Worm (Caenorhabditis elegans) whole organism, mixed stage, embryonic: ENCODE measurements around the gene M106.7.

Experiments used
- bed-3 ChIP-seq: fragments of 200-800 bp; sonication (Bioruptor generic); optimal IDR thresholded peaks from 3 replicates; lab custom pipeline; 2018; ENCODE audit warnings: mild to moderate bottlenecking, missing genetic modification characterization, moderate library complexity, missing compliant biosample characterization
- ceh-43 ChIP-seq: fragments of 200-800 bp; sonication (Bioruptor generic); optimal IDR thresholded peaks from 2 replicates; lab custom pipeline; 2018; ENCODE audit warnings: mild to moderate bottlenecking, missing genetic modification characterization, moderate library complexity, missing compliant biosample characterization
- nhr-12 ChIP-seq: fragments of 150-350 bp; optimal IDR thresholded peaks from 2 replicates; lab custom pipeline; 2014; ENCODE audit warnings: missing biosample characterization, missing genetic modification characterization
- nhr-76 ChIP-seq: sonication (generic microtip); optimal IDR thresholded peaks from 2 replicates; lab custom pipeline; 2017; ENCODE audit warnings: missing biosample characterization, missing genetic modification characterization
- snpc-4 ChIP-seq: fragments of 150-350 bp; optimal IDR thresholded peaks from 2 replicates; lab custom pipeline; 2014; ENCODE audit warnings: missing biosample characterization, missing genetic modification characterization
- unc-39 ChIP-seq: fragments of 150-350 bp; optimal IDR thresholded peaks from 2 replicates; lab custom pipeline; 2014; ENCODE audit warnings: missing biosample characterization, missing genetic modification characterization
- unc-62 ChIP-seq: fragments of 150-350 bp; optimal IDR thresholded peaks from 2 replicates; lab custom pipeline; 2014; ENCODE audit warnings: missing biosample characterization, missing genetic modification reagents, missing genetic modification characterization
- zip-8 ChIP-seq: fragments of 150-350 bp; optimal IDR thresholded peaks from 2 replicates; lab custom pipeline; 2014; ENCODE audit warnings: missing biosample characterization, missing genetic modification characterization
- ztf-11 ChIP-seq: fragments of 150-350 bp; optimal IDR thresholded peaks from 2 replicates; lab custom pipeline; 2014; ENCODE audit warnings: missing biosample characterization, missing genetic modification characterization

DNA sequence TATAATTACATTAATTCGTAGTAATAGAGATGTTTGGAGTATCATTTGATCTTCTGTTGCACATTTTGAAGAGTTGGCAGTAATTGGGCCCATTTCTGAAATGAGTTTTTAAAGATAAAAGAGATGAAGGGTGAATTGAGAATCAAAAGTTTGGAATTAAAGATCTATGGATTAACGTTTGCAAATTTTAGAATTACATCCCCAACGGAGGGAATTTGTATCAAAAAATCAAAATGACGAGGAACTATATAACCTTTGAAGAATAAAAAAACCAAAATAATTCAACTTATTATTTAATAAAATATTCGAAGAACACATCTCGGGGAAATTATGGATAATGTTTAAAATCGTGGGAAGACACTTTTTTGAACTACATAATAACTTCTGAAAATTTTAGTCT, 38.0 kb upstream of the M106.7 start, which contains the start of gene sra-10:
- TF ChIP-seq unc-39 (tag; lab: Kevin White, UChicago) (no peak), zip-8 (no peak), snpc-4 (no peak), nhr-12 (tag; lab: Kevin White, UChicago) (no peak), ztf-11 (tag; lab: Kevin White, UChicago) (no peak), nhr-76 (tag; lab: Kevin White, UChicago) (no peak), unc-62 (no peak), bed-3 (GFP tag; lab: Kevin White, UChicago) (no peak), ceh-43 (GFP tag; lab: Kevin White, UChicago) (no peak)
